Worm (Caenorhabditis elegans) whole organism, L1 larva: Measurements from ENCODE around the gene tra-4.

Source experiments
- elt-2 ChIP-seq: sonication (generic microtip); optimal IDR thresholded peaks from 2 replicates; lab custom pipeline; 2016; ENCODE audit warnings: missing genetic modification characterization, mild to moderate bottlenecking, inconsistent platforms, missing compliant biosample characterization, missing genetic modification reagents
- ets-5 ChIP-seq: fragments of 200-800 bp; sonication (Bioruptor generic); IDR thresholded peaks from 2 replicates; pipeline ENCODE4 v1.3.6; 2022; ENCODE audit warnings: missing genetic modification characterization, missing compliant biosample characterization
- irx-1 ChIP-seq: sonication (generic microtip); optimal IDR thresholded peaks from 2 replicates; lab custom pipeline; 2016; ENCODE audit warnings: missing genetic modification characterization, missing compliant biosample characterization
- lin-13 ChIP-seq: fragments of 150-350 bp; optimal IDR thresholded peaks from 2 replicates; lab custom pipeline; 2014; ENCODE audit warnings: missing biosample characterization, missing genetic modification reagents, missing genetic modification characterization
- lin-15B ChIP-seq: fragments of 150-350 bp; sonication (generic microtip); optimal IDR thresholded peaks from 3 replicates; lab custom pipeline; 2014; ENCODE audit warnings: missing biosample characterization, missing genetic modification characterization
- mep-1 ChIP-seq: fragments of 150-350 bp; optimal IDR thresholded peaks from 2 replicates; lab custom pipeline; 2014; ENCODE audit warnings: missing biosample characterization, missing genetic modification characterization
- nhr-237 ChIP-seq: fragments of 150-350 bp; optimal IDR thresholded peaks from 2 replicates; lab custom pipeline; 2014; ENCODE audit warnings: missing biosample characterization, missing genetic modification characterization
- pqm-1 ChIP-seq: sonication (generic microtip); optimal IDR thresholded peaks from 3 replicates; lab custom pipeline; 2017; ENCODE audit warnings: missing biosample characterization, missing genetic modification characterization
- skn-1 ChIP-seq: fragments of 150-350 bp; optimal IDR thresholded peaks from 2 replicates; lab custom pipeline; 2014; ENCODE audit warnings: missing biosample characterization, missing genetic modification characterization
- snpc-4 ChIP-seq: fragments of 150-350 bp; optimal IDR thresholded peaks from 2 replicates; lab custom pipeline; 2014; ENCODE audit warnings: missing biosample characterization, missing genetic modification characterization
- sox-4 ChIP-seq: sonication (generic microtip); optimal IDR thresholded peaks from 2 replicates; lab custom pipeline; 2016; ENCODE audit warnings: missing genetic modification characterization, missing compliant biosample characterization
- sptf-1 ChIP-seq: fragments of 150-350 bp; optimal IDR thresholded peaks from 2 replicates; lab custom pipeline; 2014; ENCODE audit warnings: missing biosample characterization, missing genetic modification characterization
- tbx-2 ChIP-seq: sonication (generic microtip); optimal IDR thresholded peaks from 2 replicates; lab custom pipeline; 2016; ENCODE audit warnings: missing genetic modification characterization, missing compliant biosample characterization
- ztf-11 ChIP-seq, 2 experiments: sonication (generic microtip); optimal IDR thresholded peaks; 2 replicates each; lab custom pipeline; 2016 to 2017; ENCODE audit warnings: missing genetic modification characterization in 2 of 2, missing biosample characterization in 1 of 2, missing compliant biosample characterization in 1 of 2

ce11 chrX:2890041-2890650, 32.7 kb upstream of the tra-4 start:
- TF ChIP-seq sptf-1: no peak
- TF ChIP-seq sox-4 (tag; lab: Kevin White, UChicago): no peak
- TF ChIP-seq pqm-1 (tag; lab: Kevin White, UChicago): no peak
- TF ChIP-seq lin-13: no peak
- TF ChIP-seq skn-1 (tag; lab: Kevin White, UChicago): no peak
- no peak for TF ChIP-seq ets-5
- TF ChIP-seq ztf-11 (tag; optimal IDR thresholded peaks at IDR 0.05; lab: Kevin White, UChicago): no peak
- TF ChIP-seq irx-1: no peak
- TF ChIP-seq mep-1: peak; percentile 11
- TF ChIP-seq tbx-2 (tag; lab: Kevin White, UChicago): no peak
- TF ChIP-seq elt-2 (tag; lab: Kevin White, UChicago): no peak
- no peak for TF ChIP-seq snpc-4 (tag; lab: Kevin White, UChicago)
- TF ChIP-seq nhr-237: no peak
- TF ChIP-seq lin-15B (tag; lab: Kevin White, UChicago): no peak
